Fruit fly (Drosophila melanogaster) whole organism, embryonic: Measurements from ENCODE around the gene SdhC.
A peak's percentile ranks its signal among the peaks of the same experiment; 100 is the strongest.

Experiments used
- Asciz ChIP-seq: fragments of 200-800 bp; sonication (Bioruptor generic); optimal IDR thresholded peaks from 2 replicates; lab custom pipeline; 2017; ENCODE audit warnings: missing biosample characterization, mild to moderate bottlenecking, missing genetic modification characterization, missing genetic modification reagents
- Atf3 ChIP-seq: fragments of 200-800 bp; sonication (Bioruptor generic); optimal IDR thresholded peaks from 3 replicates; lab custom pipeline; 2016; ENCODE audit warnings: missing biosample characterization, missing genetic modification characterization
- CG10462 ChIP-seq: fragments of 200-800 bp; sonication (Bioruptor generic); optimal IDR thresholded peaks from 2 replicates; lab custom pipeline; 2016; ENCODE audit warnings: missing biosample characterization, missing genetic modification characterization
- CG10565 ChIP-seq: fragments of 200-800 bp; sonication (Bioruptor generic); optimal IDR thresholded peaks from 3 replicates; lab custom pipeline; 2016; ENCODE audit warnings: missing biosample characterization, mild to moderate bottlenecking, missing genetic modification characterization
- CG11695 ChIP-seq: fragments of 200-800 bp; sonication (Bioruptor generic); IDR thresholded peaks from 3 replicates; pipeline ENCODE4 v1.3.6; 2022; ENCODE audit warnings: missing biosample characterization, missing genetic modification characterization
- CG12942 ChIP-seq: fragments of 200-800 bp; sonication (Bioruptor generic); optimal IDR thresholded peaks from 3 replicates; lab custom pipeline; 2016; ENCODE audit warnings: missing biosample characterization, missing genetic modification characterization
- CG14050 ChIP-seq: fragments of 200-800 bp; sonication (Bioruptor generic); IDR thresholded peaks from 3 replicates; pipeline ENCODE4 v1.3.6; 2022; ENCODE audit warnings: missing biosample characterization, missing genetic modification characterization
- CG14860 ChIP-seq: fragments of 200-800 bp; sonication (Bioruptor generic); IDR thresholded peaks from 3 replicates; pipeline ENCODE4 v1.3.6; 2022; ENCODE audit warnings: missing biosample characterization, missing genetic modification characterization; ENCODE audit not compliant: partially characterized antibody
- CG17361 ChIP-seq: fragments of 200-800 bp; sonication (Bioruptor generic); IDR thresholded peaks from 3 replicates; pipeline ENCODE4 v1.3.6; 2022; ENCODE audit warnings: missing biosample characterization, missing genetic modification characterization
- CG1792 ChIP-seq: fragments of 200-800 bp; sonication (Bioruptor generic); optimal IDR thresholded peaks from 2 replicates; lab custom pipeline; 2016; ENCODE audit warnings: missing biosample characterization, missing genetic modification characterization
- CG2202 ChIP-seq: fragments of 200-800 bp; sonication (Bioruptor generic); optimal IDR thresholded peaks from 2 replicates; lab custom pipeline; 2018; ENCODE audit warnings: missing biosample characterization, mild to moderate bottlenecking, missing genetic modification characterization
- CG2712 ChIP-seq: fragments of 200-800 bp; optimal IDR thresholded peaks from 3 replicates; lab custom pipeline; 2019; ENCODE audit warnings: missing biosample characterization, mild to moderate bottlenecking, missing genetic modification characterization, moderate library complexity
- CG3281 ChIP-seq: fragments of 200-800 bp; sonication (Bioruptor generic); optimal IDR thresholded peaks from 3 replicates; lab custom pipeline; 2017; ENCODE audit warnings: missing biosample characterization, mild to moderate bottlenecking, missing genetic modification characterization
- CG33213 ChIP-seq: fragments of 200-800 bp; sonication (Bioruptor generic); optimal IDR thresholded peaks from 3 replicates; lab custom pipeline; 2016; ENCODE audit warnings: missing biosample characterization, missing genetic modification characterization
- CG3407 ChIP-seq: fragments of 200-800 bp; sonication (Bioruptor generic); optimal IDR thresholded peaks from 2 replicates; lab custom pipeline; 2018; ENCODE audit warnings: missing biosample characterization, mild to moderate bottlenecking, missing genetic modification characterization
- CG3726 ChIP-seq: fragments of 200-800 bp; sonication (Bioruptor generic); IDR thresholded peaks from 3 replicates; pipeline ENCODE4, ENCODE4 v1.3.6; 2022; ENCODE audit warnings: missing biosample characterization, missing genetic modification characterization
- CG43689 ChIP-seq: fragments of 200-800 bp; sonication (Bioruptor generic); IDR thresholded peaks from 2 replicates; pipeline ENCODE4 v1.3.6; 2022; ENCODE audit warnings: missing biosample characterization, missing genetic modification characterization
- CG4404 ChIP-seq: fragments of 200-800 bp; sonication (Bioruptor generic); IDR thresholded peaks from 2 replicates; pipeline ENCODE4 v1.3.6; 2022; ENCODE audit warnings: missing biosample characterization, missing genetic modification characterization
- CG4854 ChIP-seq: fragments of 200-800 bp; sonication (Bioruptor generic); optimal IDR thresholded peaks from 2 replicates; lab custom pipeline; 2016; ENCODE audit warnings: missing biosample characterization, missing genetic modification characterization, inconsistent platforms
- CG7372 ChIP-seq: fragments of 200-800 bp; sonication (Bioruptor generic); IDR thresholded peaks from 2 replicates; pipeline ENCODE4 v1.3.6; 2022; ENCODE audit warnings: missing biosample characterization, missing genetic modification characterization
- CG8944 ChIP-seq: fragments of 200-800 bp; sonication (Bioruptor generic); optimal IDR thresholded peaks from 3 replicates; lab custom pipeline; 2016; ENCODE audit warnings: missing biosample characterization, missing genetic modification characterization
- CG9609 ChIP-seq: fragments of 200-800 bp; sonication (Bioruptor generic); optimal IDR thresholded peaks from 3 replicates; lab custom pipeline; 2016; ENCODE audit warnings: missing biosample characterization, missing genetic modification characterization
- CHES-1-like ChIP-seq: fragments of 200-800 bp; sonication (Bioruptor generic); optimal IDR thresholded peaks from 2 replicates; lab custom pipeline; 2016; ENCODE audit warnings: missing biosample characterization, missing genetic modification characterization
- Dek ChIP-seq: fragments of 200-800 bp; sonication (Bioruptor generic); optimal IDR thresholded peaks from 3 replicates; lab custom pipeline; 2019; ENCODE audit warnings: missing biosample characterization, mild to moderate bottlenecking, missing genetic modification characterization, moderate library complexity
- Ets97D ChIP-seq: fragments of 200-800 bp; sonication (Bioruptor generic); optimal IDR thresholded peaks from 3 replicates; lab custom pipeline; 2016; ENCODE audit warnings: missing biosample characterization, missing genetic modification characterization
- GATAe ChIP-seq: fragments of 200-800 bp; sonication (Bioruptor generic); conservative IDR thresholded peaks from 2 replicates; pipeline ENCODE4 v1.3.6; 2022; ENCODE audit warnings: missing biosample characterization, missing genetic modification characterization
- Hmr ChIP-seq: fragments of 200-800 bp; sonication (Bioruptor generic); optimal IDR thresholded peaks from 3 replicates; lab custom pipeline; 2017; ENCODE audit warnings: mild to moderate bottlenecking, missing biosample characterization, missing genetic modification reagents, missing genetic modification characterization
- Jarid2 ChIP-seq: fragments of 200-800 bp; sonication (Bioruptor generic); optimal IDR thresholded peaks from 3 replicates; lab custom pipeline; 2017; ENCODE audit warnings: mild to moderate bottlenecking, missing biosample characterization, missing genetic modification reagents, missing genetic modification characterization
- Lim3 ChIP-seq: fragments of 200-800 bp; sonication (Bioruptor generic); IDR thresholded peaks from 2 replicates; pipeline ENCODE4 v1.3.6; 2022; ENCODE audit warnings: missing biosample characterization, missing genetic modification characterization
- Lpt ChIP-seq: fragments of >200 bp; optimal IDR thresholded peaks from 2 replicates; lab custom pipeline; 2018; ENCODE audit warnings: missing biosample characterization, missing genetic modification characterization
- MESR4 ChIP-seq: fragments of 200-800 bp; sonication (Bioruptor generic); optimal IDR thresholded peaks from 2 replicates; lab custom pipeline; 2018; ENCODE audit warnings: missing biosample characterization, mild to moderate bottlenecking, missing genetic modification characterization, moderate library complexity
- Nf-YB ChIP-seq: fragments of 200-800 bp; sonication (Bioruptor generic); optimal IDR thresholded peaks from 3 replicates; lab custom pipeline; 2019; ENCODE audit warnings: missing biosample characterization, mild to moderate bottlenecking, missing genetic modification characterization, moderate library complexity
- Poxn ChIP-seq: fragments of 200-800 bp; sonication (Bioruptor generic); IDR thresholded peaks from 2 replicates; pipeline ENCODE4 v1.3.6; 2022; ENCODE audit warnings: missing biosample characterization, missing genetic modification characterization
- Sox102F ChIP-seq: fragments of 200-800 bp; sonication (Bioruptor generic); optimal IDR thresholded peaks from 2 replicates; lab custom pipeline; 2018; ENCODE audit warnings: missing biosample characterization, mild to moderate bottlenecking, missing genetic modification characterization, moderate library complexity
- Sry-β ChIP-seq: fragments of 200-800 bp; sonication (Bioruptor generic); optimal IDR thresholded peaks from 2 replicates; lab custom pipeline; 2018; ENCODE audit warnings: missing biosample characterization, mild to moderate bottlenecking, missing genetic modification characterization, moderate library complexity
- Xrp1 ChIP-seq: fragments of 200-800 bp; sonication (Bioruptor generic); IDR thresholded peaks from 2 replicates; pipeline ENCODE4 v1.3.6; 2022; ENCODE audit warnings: missing biosample characterization, missing genetic modification characterization
- chif ChIP-seq, 2 experiments: fragments of 200-800 bp; sonication (Bioruptor generic); optimal IDR thresholded peaks; 3 replicates each; lab custom pipeline; 2016; ENCODE audit warnings: missing biosample characterization in 2 of 2, missing genetic modification characterization in 2 of 2
- crc ChIP-seq: fragments of 200-800 bp; sonication (Bioruptor generic); optimal IDR thresholded peaks from 2 replicates; lab custom pipeline; 2016; ENCODE audit warnings: missing biosample characterization, missing genetic modification characterization
- dati ChIP-seq: fragments of 200-800 bp; sonication (Bioruptor generic); IDR thresholded peaks from 2 replicates; pipeline ENCODE4 v1.3.6; 2022; ENCODE audit warnings: missing biosample characterization, missing genetic modification characterization
- eve ChIP-seq, 2 experiments: fragments of >200 bp; optimal IDR thresholded peaks; 2 replicates each; lab custom pipeline; 2017; ENCODE audit warnings: missing biosample characterization in 2 of 2, missing genetic modification characterization in 2 of 2
- hth ChIP-seq: fragments of >200 bp; optimal IDR thresholded peaks from 2 replicates; lab custom pipeline; 2017; ENCODE audit warnings: inconsistent platforms
- p53 ChIP-seq: fragments of 200-800 bp; sonication (Bioruptor generic); optimal IDR thresholded peaks from 2 replicates; lab custom pipeline; 2016; ENCODE audit warnings: missing biosample characterization, missing genetic modification characterization
- peb ChIP-seq: fragments of 200-800 bp; sonication (Bioruptor generic); IDR thresholded peaks from 2 replicates; pipeline ENCODE4 v1.3.6; 2022; ENCODE audit warnings: missing biosample characterization, missing genetic modification characterization
- scrt ChIP-seq: fragments of 200-800 bp; sonication (Bioruptor generic); optimal IDR thresholded peaks from 2 replicates; lab custom pipeline; 2018; ENCODE audit warnings: missing biosample characterization, mild to moderate bottlenecking, missing genetic modification characterization, moderate library complexity
- sd ChIP-seq: fragments of 200-800 bp; sonication (Bioruptor generic); optimal IDR thresholded peaks from 3 replicates; lab custom pipeline; 2018; ENCODE audit warnings: missing biosample characterization, mild to moderate bottlenecking, missing genetic modification characterization, moderate library complexity
- ssp ChIP-seq: fragments of 200-800 bp; sonication (Bioruptor generic); IDR thresholded peaks from 2 replicates; pipeline ENCODE4 v1.3.6; 2022; ENCODE audit warnings: missing biosample characterization, missing genetic modification characterization
- tin ChIP-seq: fragments of 200-800 bp; sonication (Bioruptor generic); optimal IDR thresholded peaks from 3 replicates; lab custom pipeline; 2016; ENCODE audit warnings: missing biosample characterization, missing genetic modification characterization
- twi ChIP-seq: fragments of 200-800 bp; optimal IDR thresholded peaks from 2 replicates; lab custom pipeline; 2019; ENCODE audit warnings: missing biosample characterization, mild to moderate bottlenecking, missing genetic modification characterization, moderate library complexity
- unc-4 ChIP-seq: fragments of 200-800 bp; sonication (Bioruptor generic); IDR thresholded peaks from 2 replicates; pipeline ENCODE4 v1.3.6; 2022; ENCODE audit warnings: missing biosample characterization, missing genetic modification characterization; ENCODE audit not compliant: partially characterized antibody
- vvl ChIP-seq: fragments of 200-800 bp; sonication (Bioruptor generic); IDR thresholded peaks from 2 replicates; pipeline ENCODE4 v1.3.6; 2022; ENCODE audit warnings: missing biosample characterization, missing genetic modification characterization
- wdn ChIP-seq: fragments of 200-800 bp; sonication (Bioruptor generic); IDR thresholded peaks from 2 replicates; pipeline ENCODE4 v1.3.6; 2022; ENCODE audit warnings: missing biosample characterization, missing genetic modification characterization
- wek ChIP-seq: fragments of 200-800 bp; sonication (Bioruptor generic); optimal IDR thresholded peaks from 3 replicates; lab custom pipeline; 2018; ENCODE audit warnings: missing biosample characterization, mild to moderate bottlenecking, missing genetic modification characterization, moderate library complexity

The SdhC gene

dm6 chr3R:11226496-11226895 lies 16.8 kb upstream of the SdhC start, which contains the start of gene CG17726 (continued):
- peak; percentile 90 for TF ChIP-seq CG4854 (GFP tag; lab: Kevin White, UChicago)
- TF ChIP-seq tin (GFP tag; lab: Kevin White, UChicago), result peak; percentile 95
- TF ChIP-seq peb (GFP tag; lab: Robert Waterston, UW), result peak; percentile 96
- TF ChIP-seq CG14860 (GFP tag; lab: Robert Waterston, UW), result no peak
- peak; percentile 84 for TF ChIP-seq CHES-1-like
- no peak for TF ChIP-seq Lpt
- peak; percentile 79 for TF ChIP-seq wek (GFP tag; lab: Kevin White, UChicago)
- TF ChIP-seq vvl (GFP tag; lab: Robert Waterston, UW), result peak; percentile 99
- TF ChIP-seq CG17361 (GFP tag; lab: Robert Waterston, UW), result peak; percentile 97
- TF ChIP-seq Xrp1 (GFP tag; lab: Robert Waterston, UW), result peak; percentile 99
- peak; percentile 62 for TF ChIP-seq CG1792 (GFP tag; lab: Kevin White, UChicago)
- peak; percentile 86 for TF ChIP-seq CG9609 (GFP tag; lab: Kevin White, UChicago)
- peak; percentile 97 for TF ChIP-seq CG7372 (GFP tag; lab: Robert Waterston, UW)
- TF ChIP-seq Lim3 (GFP tag; lab: Robert Waterston, UW), result peak; percentile 92
- peak; percentile 97 for TF ChIP-seq Dek (tag; lab: Kevin White, UChicago)
- peak; percentile 67 for TF ChIP-seq MESR4 (GFP tag; lab: Kevin White, UChicago)
- peak; percentile 97 for TF ChIP-seq CG43689
- no peak for TF ChIP-seq Hmr (GFP tag; lab: Kevin White, UChicago)
- TF ChIP-seq chif (GFP tag; optimal IDR thresholded peaks at IDR 0.05; lab: Kevin White, UChicago), result peak; percentile 86 to 94
- peak; percentile 92 for TF ChIP-seq sd (tag; lab: Kevin White, UChicago)
- peak; percentile 62 for TF ChIP-seq CG10565 (GFP tag; lab: Kevin White, UChicago)
- peak; percentile 93 for TF ChIP-seq ssp (GFP tag; lab: Robert Waterston, UW)
- peak; percentile 87 for TF ChIP-seq CG8944
- TF ChIP-seq eve (GFP tag; optimal IDR thresholded peaks at IDR 0.05; lab: Kevin White, UChicago), result peak in 1 of 2 experiments; percentile 48
- peak; percentile 96 for TF ChIP-seq twi
- TF ChIP-seq Poxn (GFP tag; lab: Robert Waterston, UW), result peak; percentile 90
- TF ChIP-seq CG2712 (tag; lab: Kevin White, UChicago), result peak; percentile 99
- TF ChIP-seq hth (lab: Kevin White, UChicago), result no peak
- TF ChIP-seq Ets97D (GFP tag; lab: Kevin White, UChicago), result peak; percentile 46
- peak; percentile 56 for TF ChIP-seq p53 (GFP tag; lab: Kevin White, UChicago)
- TF ChIP-seq GATAe (GFP tag; lab: Robert Waterston, UW), result peak; percentile 88
- peak; percentile 96 for TF ChIP-seq CG10462
- no peak for TF ChIP-seq Jarid2 (GFP tag; lab: Kevin White, UChicago)
- TF ChIP-seq unc-4 (GFP tag; lab: Robert Waterston, UW), result no peak
- peak; percentile 95 for TF ChIP-seq CG2202
- TF ChIP-seq CG33213 (GFP tag; lab: Kevin White, UChicago), result peak; percentile 67
- peak; percentile 94 for TF ChIP-seq dati (GFP tag; lab: Robert Waterston, UW)
- TF ChIP-seq Nf-YB (GFP tag; lab: Kevin White, UChicago), result peak; percentile 89
- peak; percentile 77 for TF ChIP-seq crc
- peak; percentile 96 for TF ChIP-seq wdn (GFP tag; lab: Robert Waterston, UW)
- TF ChIP-seq Asciz (GFP tag; lab: Kevin White, UChicago), result no peak
- peak; percentile 95 for TF ChIP-seq CG12942
- peak; percentile 98 for TF ChIP-seq CG14050 (GFP tag; lab: Robert Waterston, UW)
- peak; percentile 94 for TF ChIP-seq CG3407 (GFP tag; lab: Kevin White, UChicago)
- TF ChIP-seq Sry-β (GFP tag; lab: Kevin White, UChicago), result peak; percentile 39
- TF ChIP-seq Atf3 (GFP tag; lab: Kevin White, UChicago), result peak; percentile 86
- TF ChIP-seq scrt (GFP tag; lab: Kevin White, UChicago), result no peak
- TF ChIP-seq CG4404 (GFP tag; lab: Robert Waterston, UW), result peak; percentile 95
- TF ChIP-seq CG3726, result peak; percentile 95
- peak; percentile 99 for TF ChIP-seq Sox102F (GFP tag; lab: Kevin White, UChicago)
- peak; percentile 91 for TF ChIP-seq CG3281 (GFP tag; lab: Kevin White, UChicago)
- peak; percentile 98 for TF ChIP-seq CG11695 (GFP tag; lab: Robert Waterston, UW)
